Fruit fly (Drosophila melanogaster): ENCODE data around the gene Cnx99A.

Gene Cnx99A

dm6 chr3R:29319481-29320289, at the start of gene Cnx99A:
Gene Cnx99A, minus strand, starts transcription at chr3R:29319644.
- TF ChIP-seq noc (tag; optimal IDR thresholded peaks at IDR 0.05): peak; percentile 43

DNA sequence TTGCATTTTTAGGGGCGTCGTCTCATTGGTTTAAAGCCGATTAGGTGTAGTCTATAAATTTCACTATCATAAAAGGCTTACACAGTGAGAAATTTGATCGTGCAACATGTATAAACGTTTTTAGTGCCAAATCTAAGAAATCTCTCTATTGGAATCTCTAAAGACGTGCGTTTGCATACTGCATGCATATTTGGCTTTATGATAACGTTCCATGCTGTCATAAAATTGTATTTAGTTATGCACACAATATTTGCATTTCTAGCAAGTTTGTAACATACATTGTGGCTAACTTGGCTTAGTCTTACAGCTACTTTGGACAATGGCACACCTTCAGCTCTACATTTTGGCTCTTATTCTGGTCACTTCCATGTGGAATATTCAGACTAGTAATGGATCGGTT, 49.6 kb upstream of the Cnx99A start, which contains the start of gene CG45546:
Gene CG45546 (plus strand): TSS at position 301 of the 400 bp plus-strand sequence.
- no peak for TF ChIP-seq noc (tag; optimal IDR thresholded peaks at IDR 0.05)

DNA sequence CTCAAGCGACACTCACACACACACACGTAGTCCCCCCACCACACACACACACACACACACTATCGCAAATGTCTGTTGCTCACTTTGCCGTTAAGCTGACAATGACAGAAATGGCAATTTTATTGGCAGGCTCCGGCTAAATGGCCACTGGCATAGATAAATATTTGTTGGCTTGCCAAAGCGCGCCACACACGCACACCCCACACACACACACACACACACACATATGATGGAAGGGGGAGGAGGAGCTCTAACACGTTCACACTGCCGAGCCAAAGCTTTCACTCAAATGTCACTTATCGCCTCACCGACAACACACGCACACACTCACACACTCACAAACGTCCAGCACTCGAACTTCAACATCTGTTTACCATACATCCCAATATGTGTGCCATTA, 42.9 kb upstream of the Cnx99A start:
- no peak for TF ChIP-seq noc (tag; optimal IDR thresholded peaks at IDR 0.05)

DNA sequence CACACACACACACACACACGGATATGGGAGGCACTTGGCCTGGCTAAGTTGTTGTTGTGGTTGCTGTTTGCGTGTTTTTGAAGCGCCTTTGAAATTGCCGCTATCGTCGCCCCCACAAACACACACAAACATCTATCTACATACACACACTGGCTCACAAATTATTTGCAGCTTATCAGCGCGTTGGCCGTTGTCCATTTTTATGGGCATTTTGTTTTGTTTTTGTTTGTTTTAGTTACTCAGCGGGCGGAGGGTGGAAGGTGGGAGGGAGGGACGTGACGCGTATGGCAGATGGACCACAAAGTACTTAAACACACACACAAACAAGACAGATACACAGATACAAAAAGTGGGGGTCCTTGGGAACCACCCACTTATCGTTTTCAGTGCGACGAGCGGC, 34.0 kb upstream of the Cnx99A start:
- no peak for TF ChIP-seq noc (tag; optimal IDR thresholded peaks at IDR 0.05)

dm6 chr3R:29328607-29329006, 9.2 kb upstream of the Cnx99A start:
- TF ChIP-seq noc (tag; optimal IDR thresholded peaks at IDR 0.05): no peak

dm6 chr3R:29322637-29323036, 3.2 kb upstream of the Cnx99A start:
- TF ChIP-seq noc (tag; optimal IDR thresholded peaks at IDR 0.05): no peak

dm6 chr3R:29318673-29319072, 771 bp downstream of the Cnx99A start:
- TF ChIP-seq noc (tag; optimal IDR thresholded peaks at IDR 0.05): peak; percentile 74

dm6 chr3R:29313070-29313469, 6.4 kb downstream of the Cnx99A start:
- no peak for TF ChIP-seq noc (tag; optimal IDR thresholded peaks at IDR 0.05)

DNA sequence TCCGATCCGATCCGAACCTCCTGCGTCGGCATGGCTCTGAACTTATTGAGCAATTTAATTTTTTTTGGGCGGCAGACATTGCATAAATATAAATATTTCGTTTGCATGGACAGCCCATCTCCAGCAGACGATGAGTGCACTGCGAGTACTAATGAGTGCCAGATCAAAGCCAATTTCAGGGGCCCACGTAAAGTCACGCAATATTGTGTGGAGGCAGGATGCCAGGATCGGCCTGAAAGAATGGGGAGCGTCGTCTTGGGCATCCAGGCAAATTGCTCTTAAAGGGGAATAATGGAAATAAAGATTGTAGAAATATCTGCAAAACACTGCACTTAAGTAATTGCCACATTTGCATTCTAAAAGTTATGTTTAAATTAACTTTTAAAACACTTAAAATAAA, 8.3 kb downstream of the Cnx99A start:
- TF ChIP-seq noc (tag; optimal IDR thresholded peaks at IDR 0.05): no peak

dm6 chr3R:29309907-29310306, 9.5 kb downstream of the Cnx99A start:
- TF ChIP-seq noc (tag; optimal IDR thresholded peaks at IDR 0.05): no peak

DNA sequence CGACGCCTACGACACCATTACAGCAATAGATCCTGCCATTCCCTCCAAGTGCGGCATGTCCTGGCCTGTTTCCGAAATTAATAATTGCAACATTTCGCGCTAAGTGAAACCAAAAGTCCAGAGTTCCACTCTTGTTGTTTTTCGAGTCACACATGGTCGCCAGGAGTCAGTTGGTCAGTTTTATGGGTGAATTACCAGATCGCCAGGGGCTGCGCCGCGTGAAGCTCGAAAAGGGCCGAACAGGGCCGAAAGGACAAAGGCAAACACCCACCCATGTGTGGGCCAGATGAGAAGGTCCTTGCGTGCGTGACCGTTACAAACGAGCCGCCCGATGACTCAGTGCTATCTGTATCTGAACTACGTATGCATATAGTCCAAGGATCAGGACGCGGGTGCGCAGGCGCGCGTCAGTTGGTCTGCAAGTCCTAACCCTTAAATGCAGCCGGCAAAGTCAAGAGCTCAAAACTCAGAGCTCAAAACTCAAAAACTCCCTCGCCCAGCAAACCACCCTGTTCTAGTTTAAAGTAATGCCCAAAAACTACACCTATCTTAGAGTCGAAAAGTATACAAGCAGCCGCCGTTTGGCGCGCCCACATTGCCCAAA, 10.5 kb downstream of the Cnx99A start:
- TF ChIP-seq noc (tag; optimal IDR thresholded peaks at IDR 0.05): no peak

- no peak for TF ChIP-seq noc (tag; optimal IDR thresholded peaks at IDR 0.05)
Observed at dm6 chr3R:29307639-29308038, 11.8 kb downstream of the Cnx99A start.

DNA sequence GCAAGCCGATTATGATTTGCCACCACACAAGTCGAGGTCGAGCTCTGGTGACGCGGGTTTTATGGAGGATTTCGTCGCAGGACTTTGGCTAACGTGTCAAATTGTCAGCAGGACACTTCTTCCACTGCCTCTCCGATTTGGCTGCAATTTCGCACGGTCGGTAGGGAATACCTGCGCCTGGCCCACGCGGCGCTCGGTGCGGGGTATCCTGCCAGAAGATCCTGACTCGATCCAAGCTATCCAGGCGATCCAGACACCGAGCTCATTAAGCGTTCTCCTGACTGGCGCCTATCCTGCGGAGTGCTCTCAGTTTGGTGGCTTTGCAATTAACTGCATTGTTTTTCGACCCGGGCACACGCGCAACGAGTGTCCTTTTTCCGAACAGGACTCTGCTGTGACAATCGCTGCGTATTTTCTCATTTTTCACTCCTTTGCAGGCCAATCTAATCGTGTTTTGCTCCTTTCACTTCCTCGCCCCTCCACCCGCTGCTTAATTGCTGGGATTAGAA, 12.4 kb downstream of the Cnx99A start:
- TF ChIP-seq noc (tag; optimal IDR thresholded peaks at IDR 0.05): no peak

DNA sequence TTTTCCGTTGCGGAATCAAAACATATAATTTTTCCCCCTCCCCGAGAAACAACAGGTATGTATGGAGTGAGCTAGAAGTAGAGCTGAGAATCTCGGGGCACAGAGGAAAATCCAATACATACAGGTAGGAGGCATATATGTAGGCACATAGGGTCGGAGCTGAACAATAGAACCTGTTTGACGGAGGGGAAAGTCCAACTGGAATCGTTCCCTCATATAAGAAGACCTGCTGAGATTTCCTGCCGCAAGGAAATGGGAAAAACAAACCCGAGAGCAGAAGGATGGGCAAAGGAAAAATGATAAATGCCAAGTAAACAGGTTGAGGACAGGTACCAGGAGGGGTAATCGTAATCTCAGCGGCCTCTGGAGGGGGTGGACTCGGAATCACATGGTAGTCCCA, 15.3 kb downstream of the Cnx99A start:
- no peak for TF ChIP-seq noc (tag; optimal IDR thresholded peaks at IDR 0.05)

- no peak for TF ChIP-seq noc (tag; optimal IDR thresholded peaks at IDR 0.05)
Observed at dm6 chr3R:29299758-29300437, 19.5 kb downstream of the Cnx99A start.

dm6 chr3R:29297815-29298214, 21.6 kb downstream of the Cnx99A start:
- no peak for TF ChIP-seq noc (tag; optimal IDR thresholded peaks at IDR 0.05)

dm6 chr3R:29297080-29297479, 22.4 kb downstream of the Cnx99A start, which contains the start of gene CG14506:
Gene CG14506, minus strand, starts transcription at chr3R:29297180.
- no peak for TF ChIP-seq noc (tag; optimal IDR thresholded peaks at IDR 0.05)
